Worm (Caenorhabditis elegans) whole organism, young adult: ENCODE data around the gene sre-16.

Experiments used
- B0019.2 ChIP-seq: fragments of 200-800 bp; sonication (Bioruptor generic); conservative IDR thresholded peaks from 2 replicates; pipeline ENCODE4 v1.3.6; 2022; ENCODE audit warnings: missing genetic modification reagents, missing genetic modification characterization, missing compliant biosample characterization
- C06A6.2 ChIP-seq: fragments of 200-800 bp; sonication (Bioruptor generic); conservative IDR thresholded peaks from 2 replicates; pipeline ENCODE4 v1.3.6; 2022; ENCODE audit warnings: missing genetic modification characterization, missing compliant biosample characterization
- D2030.7 ChIP-seq: fragments of 200-800 bp; sonication (Bioruptor generic); IDR thresholded peaks from 2 replicates; pipeline ENCODE4 v1.3.6; 2022; ENCODE audit warnings: missing genetic modification reagents, missing genetic modification characterization, missing compliant biosample characterization
- F10E7.11 ChIP-seq: sonication (generic microtip); optimal IDR thresholded peaks from 2 replicates; lab custom pipeline; 2017; ENCODE audit warnings: mild to moderate bottlenecking, missing genetic modification characterization, moderate library complexity, missing compliant biosample characterization
- F57C9.4 ChIP-seq: sonication (generic microtip); optimal IDR thresholded peaks from 2 replicates; lab custom pipeline; 2017; ENCODE audit warnings: mild to moderate bottlenecking, missing genetic modification characterization, missing compliant biosample characterization
- K11D2.4 ChIP-seq: fragments of 200-800 bp; sonication (Bioruptor generic); IDR thresholded peaks from 2 replicates; pipeline ENCODE4 v1.3.6; 2022; ENCODE audit warnings: missing genetic modification reagents, missing genetic modification characterization, missing compliant biosample characterization
- T07F8.4 ChIP-seq: sonication (generic microtip); optimal IDR thresholded peaks from 2 replicates; lab custom pipeline; 2016; ENCODE audit warnings: mild to moderate bottlenecking, missing genetic modification characterization, moderate library complexity, missing compliant biosample characterization
- T26A5.8 ChIP-seq: sonication (generic microtip); optimal IDR thresholded peaks from 2 replicates; lab custom pipeline; 2016; ENCODE audit warnings: missing genetic modification characterization, missing compliant biosample characterization
- Y53F4B.3 ChIP-seq: fragments of 200-800 bp; sonication (Bioruptor generic); IDR thresholded peaks from 2 replicates; pipeline ENCODE4 v1.3.6; 2022; ENCODE audit warnings: missing genetic modification reagents, missing genetic modification characterization, missing compliant biosample characterization
- Y95B8A.8 ChIP-seq: fragments of 200-800 bp; sonication (Bioruptor generic); IDR thresholded peaks from 2 replicates; pipeline ENCODE4 v1.3.6; 2022; ENCODE audit warnings: missing genetic modification reagents, missing genetic modification characterization, missing compliant biosample characterization
- ama-1 ChIP-seq, 3 experiments: fragments of 150-350 bp in 1 of 3; sonication (generic microtip) in 2 of 3; optimal IDR thresholded peaks; 2 replicates each; lab custom pipeline; 2014 to 2018; ENCODE audit warnings: missing biosample characterization in 2 of 3, missing genetic modification characterization in 2 of 3, missing genetic modification reagents in 2 of 3
- aptf-3 ChIP-seq: fragments of 200-800 bp; sonication (Bioruptor generic); IDR thresholded peaks from 2 replicates; pipeline ENCODE4 v1.3.6; 2022; ENCODE audit warnings: missing genetic modification characterization, missing compliant biosample characterization
- atf-7 ChIP-seq: sonication (generic microtip); optimal IDR thresholded peaks from 2 replicates; lab custom pipeline; 2017; ENCODE audit warnings: mild to moderate bottlenecking, missing genetic modification characterization, missing compliant biosample characterization
- attf-6 ChIP-seq: fragments of 200-800 bp; sonication (Bioruptor generic); IDR thresholded peaks from 2 replicates; pipeline ENCODE4 v1.3.6; 2022; ENCODE audit warnings: missing genetic modification reagents, missing genetic modification characterization, missing compliant biosample characterization
- die-1 ChIP-seq: sonication (generic microtip); optimal IDR thresholded peaks from 2 replicates; lab custom pipeline; 2016; ENCODE audit warnings: missing genotype, mild to moderate bottlenecking, missing genetic modification characterization, missing compliant biosample characterization
- dox-1 ChIP-seq: fragments of 200-800 bp; sonication (Bioruptor generic); IDR thresholded peaks from 2 replicates; pipeline ENCODE4 v1.3.6; 2022; ENCODE audit warnings: missing genetic modification reagents, missing genetic modification characterization, missing compliant biosample characterization
- egrh-3 ChIP-seq: fragments of 200-800 bp; sonication (Bioruptor generic); IDR thresholded peaks from 2 replicates; pipeline ENCODE4 v1.3.6; 2022; ENCODE audit warnings: missing genetic modification reagents, missing genetic modification characterization, missing compliant biosample characterization
- ekl-4 ChIP-seq: fragments of 200-800 bp; sonication (Bioruptor generic); IDR thresholded peaks from 2 replicates; pipeline ENCODE4 v1.3.6; 2022; ENCODE audit warnings: missing genetic modification reagents, missing genetic modification characterization, missing compliant biosample characterization
- ets-4 ChIP-seq: fragments of 200-800 bp; sonication (Bioruptor generic); optimal IDR thresholded peaks from 2 replicates; lab custom pipeline; 2018; ENCODE audit warnings: mild to moderate bottlenecking, missing genetic modification characterization, missing compliant biosample characterization
- gei-17 ChIP-seq: fragments of 200-800 bp; sonication (Bioruptor generic); optimal IDR thresholded peaks from 2 replicates; lab custom pipeline; 2018; ENCODE audit warnings: mild to moderate bottlenecking, missing genetic modification characterization, missing compliant biosample characterization
- hlh-12 ChIP-seq: sonication (generic microtip); optimal IDR thresholded peaks from 2 replicates; lab custom pipeline; 2016; ENCODE audit warnings: missing genetic modification characterization, missing compliant biosample characterization
- hrde-1 ChIP-seq: sonication (generic microtip); optimal IDR thresholded peaks from 2 replicates; lab custom pipeline; 2016; ENCODE audit warnings: missing genetic modification characterization, mild to moderate bottlenecking, missing compliant biosample characterization, moderate library complexity, missing genotype, missing genetic modification reagents, borderline replicate concordance
- hsf-1 ChIP-seq: fragments of 200-800 bp; sonication (Bioruptor generic); IDR thresholded peaks from 2 replicates; pipeline ENCODE4 v1.3.6; 2022; ENCODE audit warnings: missing genetic modification reagents, missing genetic modification characterization, missing compliant biosample characterization
- lsl-1 ChIP-seq: fragments of 200-800 bp; sonication (Bioruptor generic); optimal IDR thresholded peaks from 2 replicates; lab custom pipeline; 2018; ENCODE audit warnings: mild to moderate bottlenecking, missing genetic modification characterization, moderate library complexity, missing compliant biosample characterization
- lsy-27 ChIP-seq: sonication (generic microtip); optimal IDR thresholded peaks from 2 replicates; lab custom pipeline; 2017; ENCODE audit warnings: missing genetic modification characterization, mild to moderate bottlenecking, missing compliant biosample characterization, antibody characterized with exemption, missing genotype, borderline replicate concordance; ENCODE audit not compliant: insufficient read depth
- madf-3 ChIP-seq: fragments of 200-800 bp; sonication (Bioruptor generic); IDR thresholded peaks from 2 replicates; pipeline ENCODE4 v1.3.6; 2022; ENCODE audit warnings: missing genetic modification reagents, missing genetic modification characterization, missing compliant biosample characterization
- mcd-1 ChIP-seq: fragments of 200-800 bp; sonication (Bioruptor generic); IDR thresholded peaks from 2 replicates; pipeline ENCODE4 v1.3.6; 2022; ENCODE audit warnings: missing genetic modification reagents, missing genetic modification characterization, missing compliant biosample characterization
- mel-28 ChIP-seq: sonication (generic microtip); optimal IDR thresholded peaks from 2 replicates; lab custom pipeline; 2016; ENCODE audit warnings: borderline replicate concordance, mild to moderate bottlenecking, missing genetic modification characterization, missing compliant biosample characterization
- mxl-1 ChIP-seq: sonication (generic microtip); optimal IDR thresholded peaks from 2 replicates; lab custom pipeline; 2016; ENCODE audit warnings: missing genetic modification characterization, missing compliant biosample characterization
- nfya-2 ChIP-seq: fragments of 200-800 bp; sonication (Bioruptor generic); IDR thresholded peaks from 2 replicates; pipeline ENCODE4 v1.3.6; 2022; ENCODE audit warnings: missing genetic modification reagents, missing genetic modification characterization, missing compliant biosample characterization
- nhr-80 ChIP-seq: sonication (generic microtip); optimal IDR thresholded peaks from 2 replicates; lab custom pipeline; 2016; ENCODE audit warnings: missing genetic modification characterization, missing compliant biosample characterization
- nhr-90 ChIP-seq: sonication (generic microtip); optimal IDR thresholded peaks from 2 replicates; lab custom pipeline; 2016; ENCODE audit warnings: missing genotype, mild to moderate bottlenecking, missing genetic modification characterization, missing compliant biosample characterization
- pbrm-1 ChIP-seq: fragments of 200-800 bp; sonication (Bioruptor generic); IDR thresholded peaks from 2 replicates; pipeline ENCODE4 v1.3.6; 2022; ENCODE audit warnings: missing genetic modification reagents, missing genetic modification characterization, missing compliant biosample characterization
- pha-4 ChIP-seq: fragments of 150-350 bp; sonication (generic microtip); optimal IDR thresholded peaks from 2 replicates; lab custom pipeline; 2014; ENCODE audit warnings: missing biosample characterization, missing genetic modification reagents, missing genetic modification characterization
- rcor-1 ChIP-seq: fragments of 200-800 bp; sonication (Bioruptor generic); IDR thresholded peaks from 2 replicates; pipeline ENCODE4 v1.3.6; 2022; ENCODE audit warnings: missing genetic modification reagents, missing genetic modification characterization, missing compliant biosample characterization
- repo-1 ChIP-seq: sonication (generic microtip); optimal IDR thresholded peaks from 2 replicates; lab custom pipeline; 2017; ENCODE audit warnings: mild to moderate bottlenecking, missing genetic modification characterization, missing compliant biosample characterization
- somi-1 ChIP-seq: fragments of 200-800 bp; sonication (Bioruptor generic); optimal IDR thresholded peaks from 2 replicates; lab custom pipeline; 2018; ENCODE audit warnings: mild to moderate bottlenecking, missing genetic modification characterization, missing compliant biosample characterization
- sptf-2 ChIP-seq: fragments of 200-800 bp; sonication (Bioruptor generic); optimal IDR thresholded peaks from 2 replicates; lab custom pipeline; 2018; ENCODE audit warnings: mild to moderate bottlenecking, missing genetic modification characterization, missing compliant biosample characterization
- tbx-9 ChIP-seq: sonication (generic microtip); optimal IDR thresholded peaks from 2 replicates; lab custom pipeline; 2016; ENCODE audit warnings: borderline replicate concordance, missing genetic modification characterization, inconsistent platforms, missing compliant biosample characterization
- unc-130 ChIP-seq: sonication (generic microtip); optimal IDR thresholded peaks from 2 replicates; lab custom pipeline; 2016; ENCODE audit warnings: missing genetic modification reagents, missing genetic modification characterization, missing compliant biosample characterization
- ztf-26 ChIP-seq: sonication (generic microtip); optimal IDR thresholded peaks from 2 replicates; lab custom pipeline; 2017; ENCODE audit warnings: missing genetic modification characterization, missing compliant biosample characterization

Gene sre-16

DNA sequence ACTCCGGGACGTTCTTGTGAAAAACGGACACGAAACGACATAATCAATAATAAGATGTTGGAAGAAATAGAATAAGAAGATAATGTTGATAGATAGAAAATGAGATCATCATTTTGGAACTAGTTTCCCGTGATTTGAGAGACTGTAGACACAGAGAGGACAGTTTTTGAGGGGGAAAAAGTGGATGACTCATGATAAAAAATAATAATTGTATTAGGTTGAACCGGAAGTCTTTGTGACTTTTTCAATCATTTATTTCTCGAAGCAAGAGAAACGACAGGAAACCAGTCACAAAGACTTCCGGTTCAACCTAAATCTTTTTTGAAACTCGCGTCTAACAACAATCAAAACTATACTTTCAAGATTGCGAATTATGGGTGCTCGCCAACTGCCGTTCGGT lies 8.9 kb downstream of the sre-16 start, which contains the start of gene mlt-3:
Gene mlt-3, minus strand, starts transcription at position 101 of the 400 bp plus-strand sequence.
- TF ChIP-seq unc-130 (GFP tag; lab: Kevin White, UChicago) (no peak), pbrm-1 (GFP tag; lab: Robert Waterston, UW) (no peak), sptf-2 (no peak), die-1 (tag; lab: Kevin White, UChicago) (no peak), nhr-80 (no peak), somi-1 (GFP tag; lab: Kevin White, UChicago) (no peak), mxl-1 (tag; lab: Kevin White, UChicago) (no peak), K11D2.4 (GFP tag; lab: Robert Waterston, UW) (no peak), madf-3 (GFP tag; lab: Robert Waterston, UW) (no peak), Y53F4B.3 (GFP tag; lab: Robert Waterston, UW) (no peak), nfya-2 (GFP tag; lab: Robert Waterston, UW) (no peak), ets-4 (no peak), hsf-1 (no peak), ama-1 (optimal IDR thresholded peaks at IDR 0.05; lab: Kevin White, UChicago) (no peak), ama-1 (GFP tag; optimal IDR thresholded peaks at IDR 0.05; lab: Kevin White, UChicago) (no peak), F10E7.11 (tag; lab: Kevin White, UChicago) (no peak), ekl-4 (GFP tag; lab: Robert Waterston, UW) (no peak), D2030.7 (GFP tag; lab: Robert Waterston, UW) (no peak), repo-1 (tag; lab: Kevin White, UChicago) (no peak), attf-6 (GFP tag; lab: Robert Waterston, UW) (no peak)
- TF ChIP-seq, all 124 proteins: peak for 0

DNA sequence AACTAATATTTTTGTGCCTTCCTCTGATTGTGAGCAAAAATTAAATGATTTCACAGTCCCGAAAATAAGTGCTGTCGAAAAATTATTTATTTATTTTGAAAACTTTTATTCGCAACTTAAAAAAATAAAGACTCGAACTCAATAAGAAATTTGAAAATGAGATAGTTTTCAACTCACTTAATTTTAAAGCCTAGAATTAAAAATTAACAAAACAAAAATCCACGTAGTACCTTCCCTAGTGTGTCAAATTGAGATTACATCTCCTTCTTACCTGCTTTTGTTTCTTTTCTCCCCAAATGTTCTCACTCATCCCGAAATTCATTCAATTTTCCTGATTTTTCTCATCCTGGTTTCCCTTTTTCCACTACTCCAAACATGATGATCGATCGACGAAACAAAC lies 16.6 kb downstream of the sre-16 start, which contains the start of gene F35G2.5:
Gene F35G2.5, plus strand, starts transcription at position 301 of the 400 bp plus-strand sequence.
- TF ChIP-seq nhr-90 (tag; lab: Kevin White, UChicago) (no peak), Y95B8A.8 (GFP tag; lab: Robert Waterston, UW) (no peak), pha-4 (no peak), rcor-1 (GFP tag; lab: Robert Waterston, UW) (no peak), lsy-27 (tag; lab: Kevin White, UChicago) (no peak), mel-28 (tag; lab: Kevin White, UChicago) (no peak), dox-1 (GFP tag; lab: Robert Waterston, UW) (no peak), sptf-2 (no peak), hlh-12 (tag; lab: Kevin White, UChicago) (no peak)

DNA sequence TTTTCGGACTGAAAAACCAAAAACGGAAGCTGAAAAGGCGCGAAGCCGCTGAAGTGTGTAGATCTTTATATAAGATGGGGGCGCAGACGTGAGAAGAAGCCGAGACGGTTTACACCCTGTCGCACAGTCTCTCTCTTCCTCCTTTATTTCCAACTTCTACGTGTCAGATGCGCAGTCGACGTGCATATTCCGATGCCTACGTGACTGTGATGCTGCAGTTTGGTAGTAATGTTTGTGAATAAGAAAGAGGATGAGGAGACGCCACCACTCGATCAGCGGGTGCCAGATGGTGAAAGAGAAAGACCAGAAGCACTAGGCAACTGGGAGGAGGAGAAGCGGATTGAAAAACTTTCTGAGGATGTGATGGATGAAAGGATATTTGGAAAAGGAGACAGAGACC lies 17.7 kb downstream of the sre-16 start:
- TF ChIP-seq tbx-9: no peak
- no peak for TF ChIP-seq F57C9.4 (tag; lab: Kevin White, UChicago)
- no peak for TF ChIP-seq egrh-3
- TF ChIP-seq B0019.2 (GFP tag; lab: Robert Waterston, UW): no peak
- no peak for TF ChIP-seq mcd-1
- TF ChIP-seq lsl-1 (GFP tag; lab: Kevin White, UChicago): no peak
- TF ChIP-seq Y95B8A.8 (GFP tag; lab: Robert Waterston, UW): no peak
- no peak for TF ChIP-seq T07F8.4 (tag; lab: Kevin White, UChicago)
- TF ChIP-seq C06A6.2 (GFP tag; lab: Robert Waterston, UW): no peak
- no peak for TF ChIP-seq hrde-1
- no peak for TF ChIP-seq T26A5.8 (tag; lab: Kevin White, UChicago)
- TF ChIP-seq somi-1 (GFP tag; lab: Kevin White, UChicago): no peak
- TF ChIP-seq gei-17 (GFP tag; lab: Kevin White, UChicago): no peak
- no peak for TF ChIP-seq aptf-3 (GFP tag; lab: Robert Waterston, UW)
- no peak for TF ChIP-seq ztf-26
- no peak for TF ChIP-seq nhr-90 (tag; lab: Kevin White, UChicago)
- no peak for TF ChIP-seq atf-7
